Worm (Caenorhabditis elegans): Measurements from ENCODE around the gene tag-267.
A peak's percentile ranks its signal among the peaks of the same experiment; 100 is the strongest.

The tag-267 gene

DNA sequence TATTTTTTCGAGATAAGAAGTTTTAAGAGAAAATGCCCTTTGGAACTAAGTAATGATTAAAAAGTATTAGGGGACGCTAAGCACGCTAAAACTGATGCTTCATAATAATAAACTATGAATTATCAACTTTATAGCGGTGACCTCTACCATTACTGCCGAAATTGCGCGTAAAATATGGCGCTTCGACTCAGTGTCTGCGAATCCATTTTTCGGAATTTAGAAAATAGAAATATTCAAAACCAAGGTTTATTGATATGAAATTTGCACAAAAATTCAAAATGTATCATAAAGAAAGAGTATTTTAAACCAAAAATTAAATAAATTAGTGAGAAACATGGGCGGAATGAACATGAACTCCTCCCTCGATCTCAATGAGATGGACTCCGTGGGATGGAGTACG, 41.3 kb upstream of the tag-267 start (continued):
- TF ChIP-seq aha-1 (tag): peak; percentile 23
- TF ChIP-seq hlh-11 (tag; optimal IDR thresholded peaks at IDR 0.05): peak; percentile 18
- no peak for TF ChIP-seq hmg-1.1 (GFP tag; IDR thresholded peaks at IDR 0.05)
- peak; percentile 70 for TF ChIP-seq dve-1 (tag; optimal IDR thresholded peaks at IDR 0.05; ENCODE audit: insufficient read depth)
- TF ChIP-seq Y5F2A.4 (GFP tag; optimal IDR thresholded peaks at IDR 0.05): no peak

DNA sequence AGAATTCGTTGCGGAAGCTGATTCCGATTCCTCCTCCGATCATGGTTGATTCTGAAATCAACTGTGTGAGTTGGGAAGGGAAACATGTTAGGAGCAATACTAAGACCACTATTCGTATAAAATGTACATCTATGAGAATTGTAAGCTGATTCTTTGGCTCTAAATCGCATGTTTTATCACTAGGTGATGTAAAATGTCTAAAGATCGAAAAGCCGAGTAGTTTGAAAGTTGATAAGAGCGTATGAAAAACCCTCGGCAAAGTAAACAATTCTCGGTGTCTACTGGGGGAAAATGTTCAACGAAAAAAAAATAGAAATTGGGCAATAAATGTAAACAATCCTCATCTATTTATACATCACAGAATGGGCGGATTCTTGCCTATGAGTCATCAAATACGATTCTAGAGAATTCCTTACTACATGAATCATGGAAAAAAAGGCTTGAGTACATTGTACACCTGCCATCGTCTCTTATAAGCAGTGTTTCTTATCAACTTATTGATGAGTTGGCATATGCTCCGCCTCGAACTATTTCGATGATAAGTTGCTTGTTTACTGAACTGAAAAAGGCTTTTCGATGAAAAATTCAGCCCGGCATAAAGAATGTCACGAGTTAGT, 40.2 kb upstream of the tag-267 start, which contains the start of gene lec-6:
Gene lec-6 (minus strand): TSS at position 51 of the 617 bp plus-strand sequence.
- TF ChIP-seq mxl-3 (GFP tag; optimal IDR thresholded peaks at IDR 0.05) (peak; percentile 22), ztf-7 (tag; optimal IDR thresholded peaks at IDR 0.05) (no peak), snpc-4 (tag; optimal IDR thresholded peaks at IDR 0.05) (no peak), mdl-1 (tag; optimal IDR thresholded peaks at IDR 0.05) (peak in 1 of 2 experiments; percentile 8), zag-1 (tag; optimal IDR thresholded peaks at IDR 0.05) (no peak), D1046.2 (GFP tag; IDR thresholded peaks at IDR 0.05) (no peak), ceh-20 (GFP tag; IDR thresholded peaks at IDR 0.05) (no peak), R02D3.7 (tag; optimal IDR thresholded peaks at IDR 0.05) (no peak), ZK546.5 (tag; optimal IDR thresholded peaks at IDR 0.05) (no peak), mep-1 (tag; optimal IDR thresholded peaks at IDR 0.05) (peak; percentile 51), php-3 (GFP tag; IDR thresholded peaks at IDR 0.05) (peak; percentile 89), dve-1 (tag; optimal IDR thresholded peaks at IDR 0.05; ENCODE audit: insufficient read depth) (peak; percentile 96), lin-29 (GFP tag; IDR thresholded peaks at IDR 0.05) (no peak), sdz-12 (GFP tag; optimal IDR thresholded peaks at IDR 0.05) (no peak), dpl-1 (GFP tag; optimal IDR thresholded peaks at IDR 0.05) (no peak), F37D6.2 (tag; optimal IDR thresholded peaks at IDR 0.05) (no peak), snpc-1.2 (GFP tag; IDR thresholded peaks at IDR 0.05) (no peak), hlh-30 (tag; optimal IDR thresholded peaks at IDR 0.05; ENCODE audit: insufficient read depth) (peak; percentile 60), pha-4 (GFP tag; IDR thresholded peaks at IDR 0.05) (peak; percentile 59), pha-4 (tag; optimal IDR thresholded peaks at IDR 0.05) (peak; percentile 79), mxl-2 (GFP tag; conservative IDR thresholded peaks at IDR 0.05) (no peak), ctbp-1 (GFP tag; IDR thresholded peaks at IDR 0.05) (no peak), egl-43 (GFP tag; IDR thresholded peaks at IDR 0.05) (no peak), madf-5 (GFP tag; IDR thresholded peaks at IDR 0.05) (no peak), lin-38 (GFP tag; IDR thresholded peaks at IDR 0.05) (0 out of 2 replicates have a peak, but pooled peaks have one; percentile 29), ceh-28 (tag; optimal IDR thresholded peaks at IDR 0.05) (no peak), nhr-237 (tag; optimal IDR thresholded peaks at IDR 0.05) (no peak), egl-27 (tag; optimal IDR thresholded peaks at IDR 0.05) (no peak), dmd-8 (GFP tag; IDR thresholded peaks at IDR 0.05) (no peak), lin-39 (tag; optimal IDR thresholded peaks at IDR 0.05) (no peak), daf-19 (GFP tag; conservative IDR thresholded peaks at IDR 0.05) (no peak), lim-7 (GFP tag; IDR thresholded peaks at IDR 0.05) (no peak), nhr-102 (tag; optimal IDR thresholded peaks at IDR 0.05) (peak; percentile 69), unc-130 (GFP tag; optimal IDR thresholded peaks at IDR 0.05) (no peak), Y105C5A.15 (GFP tag; IDR thresholded peaks at IDR 0.05) (0 out of 2 replicates have a peak, but pooled peaks have one; percentile 6), zip-2 (tag; optimal IDR thresholded peaks at IDR 0.05) (no peak), ceh-32 (tag; optimal IDR thresholded peaks at IDR 0.05; ENCODE audit: poor library complexity) (no peak), Y75B8A.6 (GFP tag; IDR thresholded peaks at IDR 0.05) (0 out of 2 replicates have a peak, but pooled peaks have one; percentile 44), nhr-77 (tag; optimal IDR thresholded peaks at IDR 0.05) (peak; percentile 81), zfp-3 (GFP tag; conservative IDR thresholded peaks at IDR 0.05) (no peak), dmd-6 (GFP tag; IDR thresholded peaks at IDR 0.05) (peak; percentile 88), vab-7 (GFP tag; IDR thresholded peaks at IDR 0.05) (no peak), Y5F2A.4 (GFP tag; optimal IDR thresholded peaks at IDR 0.05) (no peak), gei-8 (GFP tag; optimal IDR thresholded peaks at IDR 0.05) (no peak), T20F7.1 (GFP tag; optimal IDR thresholded peaks at IDR 0.05) (peak; percentile 61), ceh-44 (GFP tag; IDR thresholded peaks at IDR 0.05) (no peak)
